Worm (Caenorhabditis elegans) whole organism, L4 larva: ENCODE measurements around the gene F53F4.11.

ENCODE experiments used
- F26F4.8 ChIP-seq: fragments of 200-800 bp; sonication (Bioruptor generic); conservative IDR thresholded peaks from 2 replicates; pipeline ENCODE4 v1.3.6; 2022; ENCODE audit warnings: missing genetic modification characterization, missing compliant biosample characterization
- F37D6.2 ChIP-seq: sonication (generic microtip); optimal IDR thresholded peaks from 2 replicates; lab custom pipeline; 2016; ENCODE audit warnings: mild to moderate bottlenecking, missing genetic modification characterization, missing compliant biosample characterization
- R02D3.7 ChIP-seq: fragments of 150-350 bp; sonication (generic microtip); optimal IDR thresholded peaks from 3 replicates; lab custom pipeline; 2014; ENCODE audit warnings: missing biosample characterization, missing genetic modification characterization
- T20F7.1 ChIP-seq: fragments of 200-800 bp; sonication (Bioruptor generic); optimal IDR thresholded peaks from 2 replicates; lab custom pipeline; 2018; ENCODE audit warnings: mild to moderate bottlenecking, missing genetic modification characterization, missing compliant biosample characterization
- Y105C5A.15 ChIP-seq: fragments of 200-800 bp; sonication (Bioruptor generic); IDR thresholded peaks from 2 replicates; pipeline ENCODE4 v1.3.6; 2022; ENCODE audit warnings: missing genetic modification characterization, missing compliant biosample characterization
- Y48G9A.11 ChIP-seq: fragments of 200-800 bp; sonication (Bioruptor generic); IDR thresholded peaks from 2 replicates; pipeline ENCODE4 v1.3.6; 2022; ENCODE audit warnings: missing genetic modification reagents, missing genetic modification characterization, missing compliant biosample characterization
- ZK546.5 ChIP-seq, 2 experiments: sonication (generic microtip); optimal IDR thresholded peaks; 2 replicates each; lab custom pipeline; 2017; ENCODE audit warnings: missing biosample characterization in 2 of 2, missing genetic modification characterization in 2 of 2
- aha-1 ChIP-seq: fragments of 150-350 bp; peaks from one replicate; lab custom pipeline; 2014; ENCODE audit warnings: missing biosample characterization, missing genetic modification characterization
- arid-1 ChIP-seq: fragments of 200-800 bp; sonication (Bioruptor generic); conservative IDR thresholded peaks from 2 replicates; pipeline ENCODE4 v1.3.6; 2022; ENCODE audit warnings: missing genetic modification reagents, missing genetic modification characterization, missing compliant biosample characterization
- ceh-20 ChIP-seq: fragments of 200-800 bp; sonication (Bioruptor generic); IDR thresholded peaks from 2 replicates; pipeline ENCODE4 v1.3.6; 2022; ENCODE audit warnings: missing genetic modification reagents, missing genetic modification characterization, missing compliant biosample characterization
- ceh-28 ChIP-seq: fragments of 150-350 bp; optimal IDR thresholded peaks from 2 replicates; lab custom pipeline; 2014; ENCODE audit warnings: missing biosample characterization, missing genetic modification reagents, missing genetic modification characterization
- ceh-32 ChIP-seq: sonication (generic microtip); optimal IDR thresholded peaks from 2 replicates; lab custom pipeline; 2016; ENCODE audit warnings: mild to moderate bottlenecking, missing genetic modification characterization, missing compliant biosample characterization; ENCODE audit not compliant: poor library complexity
- ceh-44 ChIP-seq: fragments of 200-800 bp; sonication (Bioruptor generic); IDR thresholded peaks from 2 replicates; pipeline ENCODE4 v1.3.6; 2022; ENCODE audit warnings: missing genetic modification reagents, missing genetic modification characterization, missing compliant biosample characterization
- ceh-62 ChIP-seq: sonication (generic microtip); optimal IDR thresholded peaks from 2 replicates; lab custom pipeline; 2017; ENCODE audit warnings: missing biosample characterization, missing genetic modification characterization
- ceh-82 ChIP-seq: sonication (generic microtip); optimal IDR thresholded peaks from 2 replicates; lab custom pipeline; 2017; ENCODE audit warnings: missing biosample characterization, missing genetic modification characterization
- daf-12 ChIP-seq: fragments of 150-350 bp; optimal IDR thresholded peaks from 2 replicates; lab custom pipeline; 2014; ENCODE audit warnings: missing biosample characterization, missing genetic modification reagents, missing genetic modification characterization
- daf-16 ChIP-seq, 3 experiments: sonication (generic microtip); optimal IDR thresholded peaks; 2 replicates each; lab custom pipeline; 2016 to 2017; ENCODE audit warnings: missing genetic modification characterization in 3 of 3, missing genetic modification reagents in 3 of 3, mild to moderate bottlenecking in 2 of 3, missing compliant biosample characterization in 2 of 3, missing biosample characterization in 1 of 3, moderate library complexity in 1 of 3
- daf-19 ChIP-seq: fragments of 200-800 bp; sonication (Bioruptor generic); conservative IDR thresholded peaks from 2 replicates; pipeline ENCODE4 v1.3.6; 2022; ENCODE audit warnings: missing genetic modification characterization, missing compliant biosample characterization
- dpl-1 ChIP-seq: fragments of 150-350 bp; optimal IDR thresholded peaks from 2 replicates; lab custom pipeline; 2014; ENCODE audit warnings: missing biosample characterization, missing genetic modification reagents, missing genetic modification characterization
- duxl-1 ChIP-seq: sonication (generic microtip); optimal IDR thresholded peaks from 2 replicates; lab custom pipeline; 2016; ENCODE audit warnings: mild to moderate bottlenecking, missing genetic modification characterization, moderate library complexity, missing compliant biosample characterization; ENCODE audit not compliant: poor library complexity
- dve-1 ChIP-seq: sonication (generic microtip); optimal IDR thresholded peaks from 2 replicates; lab custom pipeline; 2017; ENCODE audit warnings: antibody characterized with exemption, mild to moderate bottlenecking, missing genetic modification characterization, missing compliant biosample characterization; ENCODE audit not compliant: insufficient read depth
- egl-27 ChIP-seq: sonication (generic microtip); optimal IDR thresholded peaks from 3 replicates; lab custom pipeline; 2017; ENCODE audit warnings: missing biosample characterization, missing genetic modification reagents, missing genetic modification characterization
- fkh-10 ChIP-seq: fragments of 150-350 bp; optimal IDR thresholded peaks from 2 replicates; lab custom pipeline; 2014; ENCODE audit warnings: missing biosample characterization, missing genetic modification reagents, missing genetic modification characterization
- hlh-30 ChIP-seq: sonication (generic microtip); optimal IDR thresholded peaks from 2 replicates; lab custom pipeline; 2017; ENCODE audit warnings: antibody characterized with exemption, mild to moderate bottlenecking, missing genetic modification characterization, missing compliant biosample characterization; ENCODE audit not compliant: insufficient read depth
- hmg-1.1 ChIP-seq: fragments of 200-800 bp; sonication (Bioruptor generic); IDR thresholded peaks from 2 replicates; pipeline ENCODE4 v1.3.6; 2022; ENCODE audit warnings: missing genetic modification reagents, missing genetic modification characterization, missing compliant biosample characterization
- lim-7 ChIP-seq: fragments of 200-800 bp; sonication (Bioruptor generic); IDR thresholded peaks from 2 replicates; pipeline ENCODE4 v1.3.6; 2022; ENCODE audit warnings: missing genetic modification characterization, missing compliant biosample characterization
- lin-1 ChIP-seq: fragments of 200-800 bp; sonication (Bioruptor generic); IDR thresholded peaks from 2 replicates; pipeline ENCODE4 v1.3.6; 2022; ENCODE audit warnings: missing genetic modification reagents, missing genetic modification characterization, missing compliant biosample characterization
- lin-13 ChIP-seq: fragments of 150-350 bp; optimal IDR thresholded peaks from 2 replicates; lab custom pipeline; 2014; ENCODE audit warnings: missing biosample characterization, missing genetic modification reagents, missing genetic modification characterization
- lin-15B ChIP-seq: fragments of 150-350 bp; sonication (generic microtip); optimal IDR thresholded peaks from 3 replicates; lab custom pipeline; 2014; ENCODE audit warnings: missing biosample characterization, missing genetic modification characterization
- lin-38 ChIP-seq: fragments of 200-800 bp; sonication (Bioruptor generic); IDR thresholded peaks from 2 replicates; pipeline ENCODE4 v1.3.6; 2022; ENCODE audit warnings: missing genetic modification reagents, missing genetic modification characterization, missing compliant biosample characterization
- lir-3 ChIP-seq: sonication (generic microtip); optimal IDR thresholded peaks from 2 replicates; lab custom pipeline; 2016; ENCODE audit warnings: mild to moderate bottlenecking, missing genetic modification characterization, missing compliant biosample characterization
- lsy-2 ChIP-seq, 2 experiments: fragments of 150-350 bp in 1 of 2; sonication (generic microtip) in 1 of 2; optimal IDR thresholded peaks; 2 replicates each; lab custom pipeline; 2014 to 2017; ENCODE audit warnings: missing biosample characterization in 2 of 2, missing genetic modification characterization in 2 of 2
- madf-9 ChIP-seq: fragments of 200-800 bp; sonication (Bioruptor generic); conservative IDR thresholded peaks from 2 replicates; pipeline ENCODE4 v1.3.6; 2022; ENCODE audit warnings: missing genetic modification reagents, missing genetic modification characterization, missing compliant biosample characterization
- mdl-1 ChIP-seq, 2 experiments: fragments of 150-350 bp in 1 of 2; sonication (generic microtip) in 1 of 2; optimal IDR thresholded peaks; 2 replicates each; lab custom pipeline; 2014 to 2017; ENCODE audit warnings: missing biosample characterization in 2 of 2, missing genetic modification characterization in 2 of 2
- mdt-29 ChIP-seq: fragments of 200-800 bp; sonication (Bioruptor generic); IDR thresholded peaks from 2 replicates; pipeline ENCODE4 v1.3.6; 2022; ENCODE audit warnings: missing genetic modification reagents, missing genetic modification characterization, missing compliant biosample characterization
- nhr-11 ChIP-seq: fragments of 150-350 bp; optimal IDR thresholded peaks from 2 replicates; lab custom pipeline; 2014; ENCODE audit warnings: missing biosample characterization, missing genetic modification characterization
- nhr-25 ChIP-seq: sonication (generic microtip); optimal IDR thresholded peaks from 2 replicates; lab custom pipeline; 2017; ENCODE audit warnings: missing genetic modification characterization, mild to moderate bottlenecking, missing compliant biosample characterization, antibody characterized with exemption, moderate library complexity, borderline replicate concordance; ENCODE audit not compliant: insufficient read depth
- nhr-41 ChIP-seq: fragments of 200-800 bp; sonication (Bioruptor generic); IDR thresholded peaks from 2 replicates; pipeline ENCODE4 v1.3.6; 2022; ENCODE audit warnings: missing genetic modification reagents, missing genetic modification characterization, missing compliant biosample characterization
- nhr-42 ChIP-seq: fragments of 200-800 bp; sonication (Bioruptor generic); IDR thresholded peaks from 2 replicates; pipeline ENCODE4 v1.3.6; 2022; ENCODE audit warnings: missing genetic modification characterization, missing compliant biosample characterization
- nhr-48 ChIP-seq: sonication (generic microtip); optimal IDR thresholded peaks from 2 replicates; lab custom pipeline; 2016; ENCODE audit warnings: mild to moderate bottlenecking, missing genetic modification characterization, missing compliant biosample characterization
- nhr-6 ChIP-seq: fragments of 150-350 bp; optimal IDR thresholded peaks from 2 replicates; lab custom pipeline; 2014; ENCODE audit warnings: missing biosample characterization, missing genetic modification characterization
- nhr-77 ChIP-seq: fragments of 150-350 bp; optimal IDR thresholded peaks from 2 replicates; lab custom pipeline; 2014; ENCODE audit warnings: missing biosample characterization, missing genetic modification characterization
- php-3 ChIP-seq: fragments of 200-800 bp; sonication (Bioruptor generic); IDR thresholded peaks from 2 replicates; pipeline ENCODE4 v1.3.6; 2022; ENCODE audit warnings: missing genetic modification reagents, missing genetic modification characterization, missing compliant biosample characterization
- pqm-1 ChIP-seq: sonication (generic microtip); optimal IDR thresholded peaks from 2 replicates; lab custom pipeline; 2017; ENCODE audit warnings: missing biosample characterization, missing genetic modification characterization
- rbr-2 ChIP-seq: sonication (generic microtip); optimal IDR thresholded peaks from 2 replicates; lab custom pipeline; 2016; ENCODE audit warnings: missing genotype, missing genetic modification characterization, missing compliant biosample characterization
- sdz-12 ChIP-seq: fragments of 200-800 bp; sonication (Bioruptor generic); optimal IDR thresholded peaks from 2 replicates; lab custom pipeline; 2018; ENCODE audit warnings: mild to moderate bottlenecking, missing genetic modification characterization, missing compliant biosample characterization
- snpc-1.2 ChIP-seq: fragments of 200-800 bp; sonication (Bioruptor generic); IDR thresholded peaks from 2 replicates; pipeline ENCODE4 v1.3.6; 2022; ENCODE audit warnings: missing genetic modification reagents, missing genetic modification characterization, missing compliant biosample characterization
- snpc-4 ChIP-seq: fragments of 150-350 bp; optimal IDR thresholded peaks from 2 replicates; lab custom pipeline; 2014; ENCODE audit warnings: missing biosample characterization, missing genetic modification characterization
- spr-1 ChIP-seq: sonication (generic microtip); optimal IDR thresholded peaks from 2 replicates; lab custom pipeline; 2016; ENCODE audit warnings: mild to moderate bottlenecking, missing genetic modification characterization, missing compliant biosample characterization
- unc-130 ChIP-seq: sonication (generic microtip); optimal IDR thresholded peaks from 2 replicates; lab custom pipeline; 2016; ENCODE audit warnings: missing genetic modification reagents, missing genetic modification characterization, missing compliant biosample characterization
- unc-39 ChIP-seq: sonication (generic microtip); optimal IDR thresholded peaks from 2 replicates; lab custom pipeline; 2017; ENCODE audit warnings: missing biosample characterization, missing genetic modification characterization

Gene F53F4.11

ce11 chrV:13658577-13658976, 34.3 kb upstream of the F53F4.11 start (continued):
- TF ChIP-seq snpc-4 (tag; lab: Kevin White, UChicago), result no peak
- TF ChIP-seq pqm-1 (tag; lab: Kevin White, UChicago), result peak; percentile 9
- peak; percentile 38 for TF ChIP-seq rbr-2 (tag; lab: Kevin White, UChicago)
- no peak for TF ChIP-seq lim-7 (GFP tag; lab: Robert Waterston, UW)
- TF ChIP-seq madf-9 (GFP tag; lab: Robert Waterston, UW), result peak; percentile 64
- no peak for TF ChIP-seq ZK546.5 (tag; optimal IDR thresholded peaks at IDR 0.05; lab: Kevin White, UChicago)
- peak; percentile 93 for TF ChIP-seq lin-1 (GFP tag; lab: Robert Waterston, UW)
- TF ChIP-seq aha-1 (tag; lab: Kevin White, UChicago), result peak; percentile 100
- TF ChIP-seq nhr-6 (tag; lab: Kevin White, UChicago), result peak; percentile 75
- TF ChIP-seq egl-27 (tag; lab: Kevin White, UChicago), result peak; percentile 2
- TF ChIP-seq unc-130 (GFP tag; lab: Kevin White, UChicago), result no peak
- no peak for TF ChIP-seq F26F4.8 (GFP tag; lab: Robert Waterston, UW)
- TF ChIP-seq nhr-42 (GFP tag; lab: Robert Waterston, UW), result 0 out of 2 replicates have a peak, but pooled peaks have one; percentile 59
- no peak for TF ChIP-seq R02D3.7
- no peak for TF ChIP-seq Y105C5A.15
- TF ChIP-seq ceh-20, result peak; percentile 92
- no peak for TF ChIP-seq ceh-44 (GFP tag; lab: Robert Waterston, UW)
- TF ChIP-seq hmg-1.1 (GFP tag; lab: Robert Waterston, UW), result peak; percentile 76
- TF ChIP-seq unc-39 (tag; lab: Kevin White, UChicago), result no peak
- peak; percentile 32 for TF ChIP-seq F37D6.2
- TF ChIP-seq mdl-1 (tag; optimal IDR thresholded peaks at IDR 0.05; lab: Kevin White, UChicago), result peak; percentile 90 to 98
- TF ChIP-seq fkh-10 (GFP tag; lab: Kevin White, UChicago), result no peak
- no peak for TF ChIP-seq ceh-62 (tag; lab: Kevin White, UChicago)
- no peak for TF ChIP-seq Y48G9A.11 (GFP tag; lab: Robert Waterston, UW)
- TF ChIP-seq lsy-2 (tag; optimal IDR thresholded peaks at IDR 0.05; lab: Kevin White, UChicago), result peak; percentile 64 to 84
- peak; percentile 30 for TF ChIP-seq spr-1 (tag; lab: Kevin White, UChicago)
- TF ChIP-seq dpl-1 (GFP tag; lab: Kevin White, UChicago), result peak; percentile 63
- TF ChIP-seq arid-1 (GFP tag; lab: Robert Waterston, UW), result no peak
- no peak for TF ChIP-seq ceh-28 (tag; lab: Kevin White, UChicago)
- TF ChIP-seq mdt-29 (GFP tag; lab: Robert Waterston, UW), result peak; percentile 96
- TF ChIP-seq hlh-30, result peak; percentile 99
- TF ChIP-seq lin-38, result peak; percentile 43
- TF ChIP-seq snpc-1.2, result no peak
- TF ChIP-seq nhr-41 (GFP tag; lab: Robert Waterston, UW), result no peak
- TF ChIP-seq nhr-11 (tag; lab: Kevin White, UChicago), result peak; percentile 80
- peak; percentile 21 for TF ChIP-seq nhr-25
- no peak for TF ChIP-seq ceh-82 (tag; lab: Kevin White, UChicago)
- peak; percentile 24 for TF ChIP-seq sdz-12
- no peak for TF ChIP-seq lin-15B (tag; lab: Kevin White, UChicago)
- TF ChIP-seq daf-16 (GFP tag; optimal IDR thresholded peaks at IDR 0.05; lab: Kevin White, UChicago), result no peak
- peak; percentile 73 for TF ChIP-seq daf-16 (tag; optimal IDR thresholded peaks at IDR 0.05; lab: Kevin White, UChicago)
- TF ChIP-seq ceh-32 (tag; lab: Kevin White, UChicago), result no peak
- no peak for TF ChIP-seq lin-13 (GFP tag; lab: Kevin White, UChicago)
- TF ChIP-seq duxl-1 (tag; lab: Kevin White, UChicago), result peak; percentile 20
- TF ChIP-seq dve-1, result peak; percentile 95
- TF ChIP-seq daf-19, result no peak
- TF ChIP-seq daf-12, result no peak
- no peak for TF ChIP-seq lir-3 (tag; lab: Kevin White, UChicago)
- TF ChIP-seq nhr-48 (tag; lab: Kevin White, UChicago), result peak; percentile 96
- TF ChIP-seq php-3 (GFP tag; lab: Robert Waterston, UW), result peak; percentile 83
- peak; percentile 51 for TF ChIP-seq T20F7.1 (GFP tag; lab: Kevin White, UChicago)
- peak; percentile 81 for TF ChIP-seq nhr-77
